Fruit fly (Drosophila melanogaster): ENCODE measurements around the gene CG3168.

DNA sequence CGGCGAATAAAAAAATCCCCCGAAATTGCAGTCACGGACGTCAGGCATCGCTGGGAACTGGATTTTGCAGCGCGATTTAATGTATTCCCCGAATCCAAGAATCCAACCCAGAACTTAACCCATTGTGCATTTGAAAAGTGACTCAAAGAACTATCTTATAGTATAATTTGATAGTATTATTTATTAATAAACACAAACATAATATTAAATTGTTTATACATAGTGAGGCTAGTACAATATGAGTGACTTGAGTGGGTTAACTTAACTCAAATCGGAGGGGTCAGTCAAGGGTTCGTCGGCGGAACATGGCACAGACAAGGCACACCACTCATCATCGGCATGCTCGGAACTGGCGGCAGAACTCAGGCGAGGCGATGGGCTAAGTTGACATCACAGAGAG is 6.4 kb upstream of the CG3168 start:
- TF ChIP-seq CG17361 (GFP tag; IDR thresholded peaks at IDR 0.05) (no peak), CG18764 (GFP tag; optimal IDR thresholded peaks at IDR 0.05) (no peak), CG12744 (GFP tag; optimal IDR thresholded peaks at IDR 0.05) (no peak), CG30020 (tag; optimal IDR thresholded peaks at IDR 0.05) (no peak), CG11560 (tag; IDR thresholded peaks at IDR 0.05) (no peak), Sox100B (GFP tag; optimal IDR thresholded peaks at IDR 0.05) (no peak), ac (GFP tag; optimal IDR thresholded peaks at IDR 0.05) (no peak), Lim3 (GFP tag; IDR thresholded peaks at IDR 0.05) (no peak), nmo (GFP tag; optimal IDR thresholded peaks at IDR 0.05) (no peak), CG12236 (GFP tag; optimal IDR thresholded peaks at IDR 0.05) (no peak)

Data from whole organism, embryonic.